Worm (Caenorhabditis elegans): ENCODE data around the gene htz-1.

The htz-1 gene

DNA sequence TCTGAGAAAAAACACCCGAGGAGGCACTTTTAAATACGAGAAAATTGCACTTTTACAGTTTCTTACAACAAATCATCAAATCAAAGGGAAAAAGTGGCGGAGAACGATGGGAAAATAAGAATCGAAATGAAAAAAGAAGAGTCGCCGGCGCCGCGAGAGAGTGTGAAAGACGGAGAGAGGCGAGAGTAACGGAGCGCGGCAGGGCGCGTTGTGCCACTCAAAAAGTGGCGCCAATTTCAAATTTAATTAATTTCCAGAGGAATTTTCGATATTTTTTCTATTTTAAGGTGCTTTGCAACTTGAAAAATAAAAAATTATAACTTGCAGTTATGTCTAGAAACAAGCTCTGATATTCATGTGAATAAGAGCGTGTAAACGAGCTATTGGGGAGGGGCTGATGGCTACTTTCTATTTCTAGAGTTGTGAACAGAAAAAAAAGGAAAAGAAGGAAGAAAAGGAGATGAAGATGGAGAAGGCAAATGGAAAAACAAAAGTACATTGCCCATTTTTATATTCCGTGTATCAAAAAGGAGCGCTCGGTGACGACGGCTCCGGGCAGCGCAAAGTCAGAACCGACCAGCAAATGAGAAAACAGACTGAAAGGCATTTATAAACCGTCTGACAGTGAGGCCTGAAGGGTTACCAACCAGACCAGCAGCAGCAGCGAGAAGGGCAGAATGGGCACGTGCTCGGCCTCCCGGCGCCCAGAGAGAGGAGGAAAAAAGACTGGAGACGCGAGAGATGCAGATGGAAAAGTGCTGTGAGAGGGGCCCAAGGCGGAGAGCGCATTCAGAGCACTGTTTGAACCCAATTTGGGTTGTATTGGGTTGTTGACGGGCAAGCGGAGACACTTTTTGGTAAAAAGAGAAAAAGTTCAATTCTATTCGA lies 25.1 kb downstream of the htz-1 start (continued):
- TF ChIP-seq B0336.3 (GFP tag; IDR thresholded peaks at IDR 0.05), result peak; percentile 51; the same call in 1 of the 2 replicates
- no peak for TF ChIP-seq ceh-100 (GFP tag; IDR thresholded peaks at IDR 0.05)
- no peak for TF ChIP-seq F39B2.1 (GFP tag; IDR thresholded peaks at IDR 0.05)
- TF ChIP-seq F22D6.2 (tag; optimal IDR thresholded peaks at IDR 0.05), result no peak
- no peak for TF ChIP-seq xnd-1 (tag; optimal IDR thresholded peaks at IDR 0.05)
- no peak for TF ChIP-seq him-1 (tag; optimal IDR thresholded peaks at IDR 0.05)
- no peak for TF ChIP-seq bed-1 (GFP tag; IDR thresholded peaks at IDR 0.05)
- TF ChIP-seq let-526 (GFP tag; IDR thresholded peaks at IDR 0.05), result no peak
- TF ChIP-seq attf-5 (GFP tag; optimal IDR thresholded peaks at IDR 0.05), result peak; percentile 64
- no peak for TF ChIP-seq B0261.1 (tag; optimal IDR thresholded peaks at IDR 0.05)
- peak; percentile 11; the same call in 1 of the 2 replicates for TF ChIP-seq madf-3 (GFP tag; IDR thresholded peaks at IDR 0.05)
- peak; percentile 84 for TF ChIP-seq egrh-3 (GFP tag; IDR thresholded peaks at IDR 0.05)
- TF ChIP-seq ama-1 (optimal IDR thresholded peaks at IDR 0.05), result peak; percentile 47
- peak in 1 of 2 experiments; percentile 9 for TF ChIP-seq ama-1 (GFP tag; optimal IDR thresholded peaks at IDR 0.05)
- no peak for TF ChIP-seq lin-35 (GFP tag; optimal IDR thresholded peaks at IDR 0.05)
- no peak for TF ChIP-seq gei-17 (GFP tag; optimal IDR thresholded peaks at IDR 0.05)
- TF ChIP-seq F55B11.4 (tag; optimal IDR thresholded peaks at IDR 0.05; ENCODE audit: borderline replicate concordance, insufficient read depth), result no peak
- TF ChIP-seq hmg-20 (GFP tag; IDR thresholded peaks at IDR 0.05), result no peak
- TF ChIP-seq unc-130 (GFP tag; optimal IDR thresholded peaks at IDR 0.05), result no peak
- no peak for TF ChIP-seq F10E7.11 (tag; optimal IDR thresholded peaks at IDR 0.05)
- TF ChIP-seq zfh-2 (GFP tag; conservative IDR thresholded peaks at IDR 0.05), result peak; percentile 96
- TF ChIP-seq Y95B8A.8 (GFP tag; IDR thresholded peaks at IDR 0.05), result no peak; the same call in 1 of the 2 replicates
- peak; percentile 57 for TF ChIP-seq nhr-80 (tag; optimal IDR thresholded peaks at IDR 0.05)
- no peak for TF ChIP-seq hsf-1 (GFP tag; IDR thresholded peaks at IDR 0.05)
- no peak for TF ChIP-seq die-1 (tag; optimal IDR thresholded peaks at IDR 0.05)
- no peak for TF ChIP-seq ztf-3 (GFP tag; optimal IDR thresholded peaks at IDR 0.05)
- TF ChIP-seq F49E8.2 (tag; optimal IDR thresholded peaks at IDR 0.05; ENCODE audit: insufficient read depth), result no peak
- no peak for TF ChIP-seq madf-10 (tag; optimal IDR thresholded peaks at IDR 0.05)
- TF ChIP-seq ZK185.1 (tag; optimal IDR thresholded peaks at IDR 0.05; ENCODE audit: poor library complexity, severe bottlenecking), result no peak
- TF ChIP-seq Y56A3A.18 (GFP tag; IDR thresholded peaks at IDR 0.05), result 0 out of 2 replicates have a peak, but pooled peaks have one; percentile 15
- TF ChIP-seq rpc-1 (optimal IDR thresholded peaks at IDR 0.05), result no peak
- no peak for TF ChIP-seq rpc-1 (tag; optimal IDR thresholded peaks at IDR 0.05)
- no peak for TF ChIP-seq mes-4 (tag; optimal IDR thresholded peaks at IDR 0.05)
- TF ChIP-seq bed-2 (GFP tag; IDR thresholded peaks at IDR 0.05), result 0 out of 2 replicates have a peak, but pooled peaks have one; percentile 22
- TF ChIP-seq B0035.1 (tag; optimal IDR thresholded peaks at IDR 0.05), result no peak
- no peak for TF ChIP-seq fkh-3 (tag; optimal IDR thresholded peaks at IDR 0.05)
- TF ChIP-seq ztf-26 (tag; optimal IDR thresholded peaks at IDR 0.05), result no peak
- no peak for TF ChIP-seq ekl-4 (GFP tag; IDR thresholded peaks at IDR 0.05)
- no peak for TF ChIP-seq ets-4 (GFP tag; optimal IDR thresholded peaks at IDR 0.05)
- no peak for TF ChIP-seq ztf-18 (tag; optimal IDR thresholded peaks at IDR 0.05)
- peak; percentile 33 for TF ChIP-seq lsl-1 (GFP tag; optimal IDR thresholded peaks at IDR 0.05)
- TF ChIP-seq Y53F4B.3 (GFP tag; IDR thresholded peaks at IDR 0.05), result no peak
- no peak for TF ChIP-seq T26A5.8 (tag; optimal IDR thresholded peaks at IDR 0.05)
- TF ChIP-seq hrde-1 (tag; optimal IDR thresholded peaks at IDR 0.05; ENCODE audit: borderline replicate concordance), result no peak
- TF ChIP-seq aptf-2 (GFP tag; conservative IDR thresholded peaks at IDR 0.05), result no peak
- no peak for TF ChIP-seq atf-7 (tag; optimal IDR thresholded peaks at IDR 0.05)
- peak; percentile 23 for TF ChIP-seq snpc-3.4 (tag; optimal IDR thresholded peaks at IDR 0.05)
- 0 out of 2 replicates have a peak, but pooled peaks have one; percentile 11 for TF ChIP-seq cebp-2 (GFP tag; IDR thresholded peaks at IDR 0.05)
